Worm (Caenorhabditis elegans) whole organism, young adult: Measurements from ENCODE around the gene Y48C3A.5.

Source experiments
- F52B5.7 ChIP-seq: sonication (generic microtip); optimal IDR thresholded peaks from 2 replicates; lab custom pipeline; 2016; ENCODE audit warnings: mild to moderate bottlenecking, missing genetic modification characterization, missing compliant biosample characterization
- ZK185.1 ChIP-seq: sonication (generic microtip); optimal IDR thresholded peaks from 2 replicates; lab custom pipeline; 2016; ENCODE audit warnings: mild to moderate bottlenecking, missing genetic modification characterization, missing compliant biosample characterization; ENCODE audit not compliant: poor library complexity, severe bottlenecking
- ama-1 ChIP-seq, 3 experiments: fragments of 150-350 bp in 1 of 3; sonication (generic microtip) in 2 of 3; optimal IDR thresholded peaks; 2 replicates each; lab custom pipeline; 2014 to 2018; ENCODE audit warnings: missing biosample characterization in 2 of 3, missing genetic modification characterization in 2 of 3, missing genetic modification reagents in 2 of 3
- aptf-2 ChIP-seq: fragments of 200-800 bp; sonication (Bioruptor generic); conservative IDR thresholded peaks from 2 replicates; pipeline ENCODE4 v1.3.6; 2022; ENCODE audit warnings: missing genetic modification reagents, missing genetic modification characterization, missing compliant biosample characterization
- athp-1 ChIP-seq: sonication (generic microtip); optimal IDR thresholded peaks from 2 replicates; lab custom pipeline; 2017; ENCODE audit warnings: mild to moderate bottlenecking, missing genetic modification characterization, missing compliant biosample characterization
- attf-6 ChIP-seq: fragments of 200-800 bp; sonication (Bioruptor generic); IDR thresholded peaks from 2 replicates; pipeline ENCODE4 v1.3.6; 2022; ENCODE audit warnings: missing genetic modification reagents, missing genetic modification characterization, missing compliant biosample characterization
- hrde-1 ChIP-seq: sonication (generic microtip); optimal IDR thresholded peaks from 2 replicates; lab custom pipeline; 2016; ENCODE audit warnings: missing genetic modification characterization, mild to moderate bottlenecking, missing compliant biosample characterization, moderate library complexity, missing genotype, missing genetic modification reagents, borderline replicate concordance
- hsf-1 ChIP-seq: fragments of 200-800 bp; sonication (Bioruptor generic); IDR thresholded peaks from 2 replicates; pipeline ENCODE4 v1.3.6; 2022; ENCODE audit warnings: missing genetic modification reagents, missing genetic modification characterization, missing compliant biosample characterization
- nfya-2 ChIP-seq: fragments of 200-800 bp; sonication (Bioruptor generic); IDR thresholded peaks from 2 replicates; pipeline ENCODE4 v1.3.6; 2022; ENCODE audit warnings: missing genetic modification reagents, missing genetic modification characterization, missing compliant biosample characterization
- nhr-80 ChIP-seq: sonication (generic microtip); optimal IDR thresholded peaks from 2 replicates; lab custom pipeline; 2016; ENCODE audit warnings: missing genetic modification characterization, missing compliant biosample characterization
- rcor-1 ChIP-seq: fragments of 200-800 bp; sonication (Bioruptor generic); IDR thresholded peaks from 2 replicates; pipeline ENCODE4 v1.3.6; 2022; ENCODE audit warnings: missing genetic modification reagents, missing genetic modification characterization, missing compliant biosample characterization
- repo-1 ChIP-seq: sonication (generic microtip); optimal IDR thresholded peaks from 2 replicates; lab custom pipeline; 2017; ENCODE audit warnings: mild to moderate bottlenecking, missing genetic modification characterization, missing compliant biosample characterization
- sdz-38 ChIP-seq: sonication (generic microtip); optimal IDR thresholded peaks from 2 replicates; lab custom pipeline; 2016; ENCODE audit warnings: missing genotype, missing genetic modification characterization, missing compliant biosample characterization
- ztf-25 ChIP-seq: fragments of 200-800 bp; sonication (Bioruptor generic); IDR thresholded peaks from 2 replicates; pipeline ENCODE4 v1.3.6; 2022; ENCODE audit warnings: missing genetic modification reagents, missing genetic modification characterization, missing compliant biosample characterization

DNA sequence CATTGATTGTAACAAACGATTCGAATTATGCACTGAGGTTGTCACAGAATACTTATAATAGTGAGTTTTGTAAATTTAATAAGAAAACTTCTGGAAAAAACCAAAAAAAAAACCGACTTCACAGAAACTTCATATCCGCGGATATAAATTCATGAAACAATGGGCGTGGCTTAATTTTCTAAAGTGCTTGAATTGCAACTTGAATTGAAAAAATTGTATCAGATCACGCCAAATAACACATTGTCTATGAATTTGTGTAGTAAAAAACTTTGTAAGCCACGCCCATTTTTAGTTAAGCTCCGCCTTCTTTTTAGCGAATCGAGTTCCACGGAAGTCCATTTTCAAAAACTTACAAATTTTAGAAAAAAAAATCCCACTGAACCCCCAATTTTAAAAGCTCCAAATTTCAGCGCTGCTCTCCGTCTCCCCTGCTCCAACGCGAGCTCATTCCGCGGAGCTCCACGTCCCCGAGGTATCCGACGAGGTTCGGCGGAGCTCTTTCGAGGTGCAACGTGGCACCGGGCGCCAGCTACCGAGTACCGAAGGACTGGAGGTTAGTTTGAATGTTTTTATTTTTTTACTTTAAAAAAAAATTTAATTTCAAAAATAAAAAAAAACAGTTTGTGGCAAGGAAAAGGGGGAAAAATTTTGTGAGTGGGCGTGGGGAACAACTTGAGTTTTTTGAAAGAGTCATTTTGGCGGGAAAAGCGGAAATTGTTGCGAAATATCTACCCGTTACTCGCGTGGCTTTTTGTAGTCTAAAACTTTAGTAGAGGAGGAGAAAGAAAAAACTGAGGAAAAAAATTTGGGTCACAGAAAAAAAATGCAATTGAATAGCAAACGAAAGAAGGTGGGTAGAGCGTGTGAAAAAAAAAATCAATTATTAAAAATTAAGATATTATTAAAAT, 8.6 kb downstream of the Y48C3A.5 start:
- no peak for TF ChIP-seq ZK185.1 (tag; lab: Kevin White, UChicago)
- no peak for TF ChIP-seq sdz-38 (tag; lab: Kevin White, UChicago)
- no peak for TF ChIP-seq aptf-2
- no peak for TF ChIP-seq nfya-2 (GFP tag; lab: Robert Waterston, UW)
- TF ChIP-seq athp-1 (tag; lab: Kevin White, UChicago), result peak; percentile 26
- TF ChIP-seq nhr-80 (tag; lab: Kevin White, UChicago), result no peak
- TF ChIP-seq ama-1 (optimal IDR thresholded peaks at IDR 0.05; lab: Kevin White, UChicago), result no peak
- no peak for TF ChIP-seq ama-1 (GFP tag; optimal IDR thresholded peaks at IDR 0.05; lab: Kevin White, UChicago)
- no peak for TF ChIP-seq attf-6 (GFP tag; lab: Robert Waterston, UW)
- no peak for TF ChIP-seq rcor-1 (GFP tag; lab: Robert Waterston, UW)
- TF ChIP-seq ztf-25 (GFP tag; lab: Robert Waterston, UW), result no peak
- TF ChIP-seq hrde-1 (tag; lab: Kevin White, UChicago), result no peak
- TF ChIP-seq F52B5.7 (tag; lab: Kevin White, UChicago), result no peak
- TF ChIP-seq hsf-1, result no peak
- TF ChIP-seq repo-1, result no peak
